Worm (Caenorhabditis elegans): ENCODE data around the gene ttr-53.

ttr-53 gene

DNA sequence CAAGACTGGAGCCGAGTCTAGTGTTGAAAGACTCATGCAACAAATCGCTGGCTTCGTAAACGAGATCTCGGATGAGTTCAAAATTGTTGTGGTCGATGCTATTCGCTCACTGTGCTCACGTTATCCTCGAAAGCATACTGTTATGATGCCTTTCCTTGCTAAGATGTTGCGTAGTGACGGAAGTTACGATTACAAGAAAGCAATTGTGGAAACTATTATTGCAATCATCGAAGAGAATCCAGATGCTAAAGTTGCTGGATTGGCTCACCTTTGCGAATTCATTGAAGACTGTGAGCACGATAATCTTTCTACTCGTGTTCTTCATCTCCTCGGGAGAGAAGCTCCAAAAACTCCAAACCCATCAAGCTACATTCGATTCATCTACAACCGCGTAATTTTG, 4.4 kb upstream of the ttr-53 start:
- TF ChIP-seq egl-27 (tag; optimal IDR thresholded peaks at IDR 0.05) (no peak), hmg-11 (tag; optimal IDR thresholded peaks at IDR 0.05) (no peak), pqm-1 (tag; optimal IDR thresholded peaks at IDR 0.05) (no peak), eor-1 (tag; optimal IDR thresholded peaks at IDR 0.05) (no peak), ztf-4 (tag; optimal IDR thresholded peaks at IDR 0.05) (no peak), nhr-23 (tag; optimal IDR thresholded peaks at IDR 0.05) (no peak), zag-1 (tag; optimal IDR thresholded peaks at IDR 0.05) (no peak), nhr-43 (tag; optimal IDR thresholded peaks at IDR 0.05; ENCODE audit: poor library complexity, severe bottlenecking) (no peak), nhr-12 (tag; optimal IDR thresholded peaks at IDR 0.05) (no peak), unc-62 (GFP tag; optimal IDR thresholded peaks at IDR 0.05) (no peak)

DNA sequence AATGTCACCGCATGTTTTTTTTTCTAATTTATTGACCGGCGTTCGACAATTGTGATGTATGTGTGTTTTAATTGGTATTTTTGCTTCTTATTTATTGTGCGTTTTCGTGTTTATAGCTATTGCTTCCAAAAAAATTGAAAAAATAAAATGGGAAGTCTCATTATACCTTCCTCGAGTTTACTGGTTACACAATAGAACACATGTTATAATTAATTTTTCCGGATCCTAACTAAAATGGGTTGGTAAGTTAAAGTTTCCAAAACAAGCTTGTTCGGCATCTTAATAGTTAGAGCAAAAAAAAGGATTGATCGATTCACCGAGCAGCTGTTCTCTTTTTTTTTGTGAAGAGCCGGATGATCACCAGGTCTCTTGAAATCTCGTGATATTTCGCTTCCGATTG, 2.4 kb upstream of the ttr-53 start, which contains the start of gene ttr-54:
TSS of gene ttr-54 (plus strand) at position 301 of the 400 bp plus-strand sequence.
- TF ChIP-seq daf-12 (tag; optimal IDR thresholded peaks at IDR 0.05) (no peak), unc-39 (tag; optimal IDR thresholded peaks at IDR 0.05) (no peak), eor-1 (tag; optimal IDR thresholded peaks at IDR 0.05) (no peak), tbx-2 (tag; optimal IDR thresholded peaks at IDR 0.05) (no peak), lin-15B (tag; optimal IDR thresholded peaks at IDR 0.05) (no peak), ceh-82 (tag; optimal IDR thresholded peaks at IDR 0.05) (no peak), sea-2 (GFP tag; optimal IDR thresholded peaks at IDR 0.05) (no peak), aly-2 (tag; optimal IDR thresholded peaks at IDR 0.05) (no peak), elt-3 (tag; optimal IDR thresholded peaks at IDR 0.05) (no peak), jun-1 (tag; optimal IDR thresholded peaks at IDR 0.05) (no peak)

DNA sequence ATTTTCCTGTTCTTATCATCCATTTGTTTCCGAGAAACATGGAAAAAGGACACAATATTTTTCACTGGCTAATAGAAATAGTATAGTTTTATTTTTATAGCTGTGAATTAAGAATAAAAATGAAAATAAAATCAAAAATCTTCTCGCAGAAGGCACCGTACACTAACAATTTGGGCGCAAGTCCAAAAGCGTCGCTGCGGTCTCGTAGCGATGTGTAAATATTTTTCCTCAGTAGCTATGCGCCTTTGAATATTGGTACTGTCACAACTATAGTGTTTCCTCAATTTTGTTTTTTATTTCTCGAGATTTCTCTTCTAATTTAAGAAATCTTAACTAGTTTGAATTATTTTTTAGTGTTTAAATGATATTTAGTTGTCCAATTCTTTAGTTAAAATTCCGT, 804 bp upstream of the ttr-53 start:
- TF ChIP-seq nhr-67 (tag; optimal IDR thresholded peaks at IDR 0.05), result no peak
- TF ChIP-seq ceh-9 (tag; optimal IDR thresholded peaks at IDR 0.05), result no peak
- no peak for TF ChIP-seq unc-39 (tag; optimal IDR thresholded peaks at IDR 0.05)
- no peak for TF ChIP-seq snpc-4 (tag; optimal IDR thresholded peaks at IDR 0.05)
- TF ChIP-seq nhr-77 (tag; optimal IDR thresholded peaks at IDR 0.05), result no peak
- no peak for TF ChIP-seq egl-5 (tag; optimal IDR thresholded peaks at IDR 0.05)
- no peak for TF ChIP-seq mml-1 (tag; optimal IDR thresholded peaks at IDR 0.05)
- no peak for TF ChIP-seq elt-1 (tag; optimal IDR thresholded peaks at IDR 0.05)

DNA sequence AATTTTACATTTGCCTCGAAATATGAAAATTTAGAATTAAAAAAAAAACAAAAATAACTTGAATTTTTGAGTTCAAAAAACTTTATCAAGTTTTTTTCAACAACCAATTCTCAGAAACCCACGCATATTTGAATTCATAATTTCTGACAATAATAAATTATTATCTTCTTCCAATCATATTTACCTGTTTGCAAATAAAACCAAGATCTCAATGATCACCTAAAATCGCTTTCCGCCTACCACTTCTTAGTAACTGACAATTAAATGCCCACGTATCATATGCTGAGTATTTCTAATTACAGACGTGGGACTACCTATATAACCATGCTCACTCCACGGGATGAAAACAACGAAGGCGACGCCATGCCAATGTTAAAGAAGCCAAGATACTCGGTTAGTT, 3.9 kb downstream of the ttr-53 start, which contains the start of gene pps-1:
TSS of gene pps-1 (plus strand) at position 301 of the 400 bp plus-strand sequence.
- TF ChIP-seq nhr-77 (tag; optimal IDR thresholded peaks at IDR 0.05) (no peak), snpc-4 (tag; optimal IDR thresholded peaks at IDR 0.05) (no peak), egl-27 (tag; optimal IDR thresholded peaks at IDR 0.05) (no peak), elt-3 (tag; optimal IDR thresholded peaks at IDR 0.05) (no peak), ztf-4 (tag; optimal IDR thresholded peaks at IDR 0.05) (no peak), mml-1 (tag; optimal IDR thresholded peaks at IDR 0.05) (no peak), aly-2 (tag; optimal IDR thresholded peaks at IDR 0.05) (no peak), nhr-67 (tag; optimal IDR thresholded peaks at IDR 0.05) (no peak), elt-2 (tag; optimal IDR thresholded peaks at IDR 0.05) (no peak), fos-1 (tag; optimal IDR thresholded peaks at IDR 0.05) (no peak), eor-1 (tag; optimal IDR thresholded peaks at IDR 0.05) (no peak), skn-1 (tag; optimal IDR thresholded peaks at IDR 0.05) (no peak), lsy-12 (tag; optimal IDR thresholded peaks at IDR 0.05) (no peak), fkh-10 (GFP tag; optimal IDR thresholded peaks at IDR 0.05) (no peak), nhr-12 (tag; optimal IDR thresholded peaks at IDR 0.05) (no peak), ceh-16 (tag; optimal IDR thresholded peaks at IDR 0.05) (no peak)

DNA sequence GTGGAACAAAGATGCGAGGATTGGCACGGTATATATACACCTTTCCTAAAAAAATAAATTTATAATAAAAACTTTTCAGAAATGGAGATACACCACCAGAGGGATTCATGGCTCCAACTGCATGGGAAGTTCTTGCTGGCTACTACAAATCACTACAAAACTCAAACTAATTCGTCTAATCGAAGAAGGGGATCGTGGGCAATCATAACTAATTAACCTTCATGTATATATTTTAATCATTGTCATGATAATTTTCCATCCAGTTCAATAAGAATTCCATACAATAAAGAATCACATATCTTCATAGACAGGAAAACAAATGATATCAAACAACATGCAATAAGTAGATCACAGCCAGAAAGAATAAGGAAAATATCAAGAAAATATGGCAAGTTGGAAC, 6.2 kb downstream of the ttr-53 start:
- TF ChIP-seq ZK546.5 (tag; optimal IDR thresholded peaks at IDR 0.05), result no peak
- TF ChIP-seq unc-62 (GFP tag; optimal IDR thresholded peaks at IDR 0.05), result no peak
- TF ChIP-seq nhr-25 (tag; optimal IDR thresholded peaks at IDR 0.05), result no peak
- no peak for TF ChIP-seq ama-1 (optimal IDR thresholded peaks at IDR 0.05)

DNA sequence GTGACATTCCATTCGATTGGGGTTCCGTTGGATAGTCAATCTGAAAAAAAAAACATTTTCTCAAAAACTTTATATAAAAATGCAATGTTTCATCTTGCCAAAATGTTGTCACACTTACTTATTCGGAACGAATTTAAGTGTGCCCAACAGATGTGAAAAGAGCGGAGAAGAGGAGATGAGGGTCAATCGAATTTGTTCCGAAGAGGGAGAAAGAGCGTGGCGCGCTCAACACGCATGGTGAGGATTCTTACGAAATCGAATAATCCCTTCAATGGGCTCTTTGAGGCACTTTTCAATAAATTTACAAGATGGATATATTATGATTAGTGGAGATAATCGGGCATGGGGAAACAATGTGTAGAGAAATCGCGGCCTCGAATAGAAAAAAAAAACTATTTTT, 13.0 kb downstream of the ttr-53 start:
- TF ChIP-seq pha-4 (tag; optimal IDR thresholded peaks at IDR 0.05) (no peak), fkh-10 (GFP tag; optimal IDR thresholded peaks at IDR 0.05) (peak; percentile 93), elt-3 (tag; optimal IDR thresholded peaks at IDR 0.05) (no peak), ceh-82 (tag; optimal IDR thresholded peaks at IDR 0.05) (no peak), ama-1 (optimal IDR thresholded peaks at IDR 0.05) (no peak), eor-1 (tag; optimal IDR thresholded peaks at IDR 0.05) (no peak), R02D3.7 (tag; optimal IDR thresholded peaks at IDR 0.05) (no peak), nhr-23 (tag; optimal IDR thresholded peaks at IDR 0.05) (no peak), unc-39 (tag; optimal IDR thresholded peaks at IDR 0.05) (no peak)
